Fruit fly (Drosophila melanogaster) whole organism, embryonic: ENCODE results near the gene CG9240.

Experiments used
- Abd-B ChIP-seq: fragments of 200-800 bp; sonication (Bioruptor generic); optimal IDR thresholded peaks from 2 replicates; lab custom pipeline; 2018; ENCODE audit warnings: missing biosample characterization, mild to moderate bottlenecking, missing genetic modification characterization, moderate library complexity
- CG10267 ChIP-seq: fragments of 200-800 bp; sonication (Bioruptor generic); optimal IDR thresholded peaks from 2 replicates; lab custom pipeline; 2018; ENCODE audit warnings: missing biosample characterization, mild to moderate bottlenecking, missing genetic modification characterization, moderate library complexity
- CG10431 ChIP-seq: fragments of 200-800 bp; sonication (Bioruptor generic); optimal IDR thresholded peaks from 3 replicates; lab custom pipeline; 2018; ENCODE audit warnings: missing biosample characterization, mild to moderate bottlenecking, missing genetic modification characterization
- CG11398 ChIP-seq: fragments of 200-800 bp; sonication (Bioruptor generic); optimal IDR thresholded peaks from 2 replicates; lab custom pipeline; 2016; ENCODE audit warnings: missing biosample characterization, missing genetic modification characterization
- CG14441 ChIP-seq: fragments of 200-800 bp; sonication (Bioruptor generic); IDR thresholded peaks from 2 replicates; pipeline ENCODE4 v1.3.6; 2022; ENCODE audit warnings: missing biosample characterization, missing genetic modification characterization
- CG14710 ChIP-seq: fragments of 200-800 bp; sonication (Bioruptor generic); optimal IDR thresholded peaks from 3 replicates; lab custom pipeline; 2019; ENCODE audit warnings: missing biosample characterization, mild to moderate bottlenecking, missing genetic modification characterization, moderate library complexity
- CG15601 ChIP-seq: fragments of 200-800 bp; sonication (Bioruptor generic); optimal IDR thresholded peaks from 3 replicates; lab custom pipeline; 2019; ENCODE audit warnings: missing biosample characterization, mild to moderate bottlenecking, missing genetic modification characterization, moderate library complexity
- CG1603 ChIP-seq: fragments of 200-800 bp; sonication (Bioruptor generic); optimal IDR thresholded peaks from 2 replicates; lab custom pipeline; 2019; ENCODE audit warnings: missing biosample characterization, mild to moderate bottlenecking, missing genetic modification characterization, moderate library complexity
- CG16813 ChIP-seq: fragments of 200-800 bp; sonication (Bioruptor generic); IDR thresholded peaks from 3 replicates; pipeline ENCODE4 v1.3.6; 2022; ENCODE audit warnings: missing biosample characterization, missing genetic modification characterization; ENCODE audit not compliant: partially characterized antibody
- CG2712 ChIP-seq: fragments of 200-800 bp; optimal IDR thresholded peaks from 3 replicates; lab custom pipeline; 2019; ENCODE audit warnings: missing biosample characterization, mild to moderate bottlenecking, missing genetic modification characterization, moderate library complexity
- CG33213 ChIP-seq: fragments of 200-800 bp; sonication (Bioruptor generic); optimal IDR thresholded peaks from 3 replicates; lab custom pipeline; 2016; ENCODE audit warnings: missing biosample characterization, missing genetic modification characterization
- CG3995 ChIP-seq: fragments of 200-800 bp; sonication (Bioruptor generic); optimal IDR thresholded peaks from 3 replicates; lab custom pipeline; 2016; ENCODE audit warnings: missing biosample characterization, missing genetic modification characterization
- CG4360 ChIP-seq: fragments of 200-800 bp; sonication (Bioruptor generic); IDR thresholded peaks from 2 replicates; pipeline ENCODE4 v1.3.6; 2022; ENCODE audit warnings: missing biosample characterization, missing genetic modification characterization
- CG5180 ChIP-seq: fragments of 200-800 bp; sonication (Bioruptor generic); optimal IDR thresholded peaks from 3 replicates; lab custom pipeline; 2017; ENCODE audit warnings: missing biosample characterization, missing genetic modification characterization, mild to moderate bottlenecking, moderate library complexity, missing genetic modification reagents
- CG6813 ChIP-seq: fragments of 200-800 bp; sonication (Bioruptor generic); optimal IDR thresholded peaks from 2 replicates; lab custom pipeline; 2017; ENCODE audit warnings: missing biosample characterization, missing genetic modification characterization, mild to moderate bottlenecking, moderate library complexity, missing genetic modification reagents
- CG7963 ChIP-seq: fragments of 200-800 bp; sonication (Bioruptor generic); IDR thresholded peaks from 3 replicates; pipeline ENCODE4 v1.3.6; 2022; ENCODE audit warnings: missing biosample characterization, missing genetic modification characterization; ENCODE audit not compliant: partially characterized antibody
- CG8924 ChIP-seq: fragments of 200-800 bp; optimal IDR thresholded peaks from 3 replicates; lab custom pipeline; 2019; ENCODE audit warnings: missing biosample characterization, mild to moderate bottlenecking, missing genetic modification characterization, moderate library complexity
- CG9797 ChIP-seq: fragments of 200-800 bp; sonication (Bioruptor generic); optimal IDR thresholded peaks from 3 replicates; lab custom pipeline; 2018; ENCODE audit warnings: missing biosample characterization, mild to moderate bottlenecking, missing genetic modification characterization
- D ChIP-seq, 2 experiments: fragments of 200-800 bp in 1 of 2; fragments of >200 bp in 1 of 2; sonication (Bioruptor generic) in 1 of 2; optimal IDR thresholded peaks; 2 replicates in 1 of 2; 3 replicates in 1 of 2; lab custom pipeline; 2017; ENCODE audit warnings: mild to moderate bottlenecking in 1 of 2, missing biosample characterization in 1 of 2, missing genetic modification characterization in 1 of 2, missing genetic modification reagents in 1 of 2
- Doc2 ChIP-seq: fragments of 200-800 bp; sonication (Bioruptor generic); IDR thresholded peaks from 2 replicates; pipeline ENCODE4 v1.3.6; 2022; ENCODE audit warnings: missing biosample characterization, missing genetic modification characterization
- Fer2 ChIP-seq: fragments of 200-800 bp; sonication (Bioruptor generic); optimal IDR thresholded peaks from 2 replicates; lab custom pipeline; 2018; ENCODE audit warnings: missing biosample characterization, mild to moderate bottlenecking, missing genetic modification characterization, moderate library complexity
- H2.0 ChIP-seq: fragments of 200-800 bp; sonication (Bioruptor generic); IDR thresholded peaks from 2 replicates; pipeline ENCODE4 v1.3.6; 2022; ENCODE audit warnings: missing biosample characterization, missing genetic modification characterization
- HLH54F ChIP-seq: fragments of 200-800 bp; sonication (Bioruptor generic); optimal IDR thresholded peaks from 3 replicates; lab custom pipeline; 2016; ENCODE audit warnings: missing biosample characterization, missing genetic modification characterization
- Hsf ChIP-seq: fragments of 200-800 bp; sonication (Bioruptor generic); optimal IDR thresholded peaks from 3 replicates; lab custom pipeline; 2016; ENCODE audit warnings: missing biosample characterization, missing genetic modification characterization
- Med ChIP-seq: fragments of 200-800 bp; sonication (Bioruptor generic); peaks from one replicate; lab custom pipeline; 2016; ENCODE audit warnings: missing biosample characterization, missing genetic modification characterization, mild to moderate bottlenecking, inconsistent platforms, moderate library complexity
- Mrtf ChIP-seq: fragments of 200-800 bp; sonication (Bioruptor generic); IDR thresholded peaks from 3 replicates; pipeline ENCODE4 v1.3.6; 2022; ENCODE audit warnings: missing biosample characterization, missing genetic modification characterization
- Nf-YA ChIP-seq: fragments of 200-800 bp; sonication (Bioruptor generic); IDR thresholded peaks from 2 replicates; pipeline ENCODE4 v1.3.6; 2022; ENCODE audit warnings: missing biosample characterization, missing genetic modification characterization
- Nf-YB ChIP-seq: fragments of 200-800 bp; sonication (Bioruptor generic); optimal IDR thresholded peaks from 3 replicates; lab custom pipeline; 2019; ENCODE audit warnings: missing biosample characterization, mild to moderate bottlenecking, missing genetic modification characterization, moderate library complexity
- Sry-β ChIP-seq: fragments of 200-800 bp; sonication (Bioruptor generic); optimal IDR thresholded peaks from 2 replicates; lab custom pipeline; 2018; ENCODE audit warnings: missing biosample characterization, mild to moderate bottlenecking, missing genetic modification characterization, moderate library complexity
- Stat92E ChIP-seq, 3 experiments: fragments of >200 bp in 2 of 3; fragments of 200-800 bp in 1 of 3; sonication (Bioruptor generic) in 1 of 3; optimal IDR thresholded peaks; 2 replicates each; lab custom pipeline; 2017 to 2019; ENCODE audit warnings: missing biosample characterization in 3 of 3, missing genetic modification characterization in 3 of 3, mild to moderate bottlenecking in 1 of 3, moderate library complexity in 1 of 3
- YL-1 ChIP-seq: fragments of 200-800 bp; sonication (Bioruptor generic); optimal IDR thresholded peaks from 3 replicates; lab custom pipeline; 2017; ENCODE audit warnings: missing biosample characterization, mild to moderate bottlenecking, missing genetic modification characterization
- ab ChIP-seq: fragments of 200-800 bp; sonication (Bioruptor generic); optimal IDR thresholded peaks from 2 replicates; lab custom pipeline; 2016; ENCODE audit warnings: missing biosample characterization, missing genetic modification characterization
- ac ChIP-seq: fragments of 200-800 bp; sonication (Bioruptor generic); optimal IDR thresholded peaks from 3 replicates; lab custom pipeline; 2017; ENCODE audit warnings: missing biosample characterization, mild to moderate bottlenecking, missing genetic modification characterization
- cg ChIP-seq: fragments of 200-800 bp; sonication (Bioruptor generic); optimal IDR thresholded peaks from 3 replicates; lab custom pipeline; 2019; ENCODE audit warnings: missing biosample characterization, mild to moderate bottlenecking, missing genetic modification characterization, moderate library complexity
- chinmo ChIP-seq: fragments of 200-800 bp; sonication (Bioruptor generic); IDR thresholded peaks from 4 replicates; pipeline ENCODE4 v1.3.6; 2022; ENCODE audit warnings: missing biosample characterization, missing genetic modification characterization; ENCODE audit not compliant: partially characterized antibody
- dati ChIP-seq: fragments of 200-800 bp; sonication (Bioruptor generic); IDR thresholded peaks from 2 replicates; pipeline ENCODE4 v1.3.6; 2022; ENCODE audit warnings: missing biosample characterization, missing genetic modification characterization
- dpn ChIP-seq, 2 experiments: fragments of 200-800 bp; sonication (Bioruptor generic); optimal IDR thresholded peaks; 3 replicates each; lab custom pipeline; 2016; ENCODE audit warnings: missing biosample characterization in 2 of 2, missing genetic modification characterization in 2 of 2
- fd3F ChIP-seq: fragments of 200-800 bp; sonication (Bioruptor generic); optimal IDR thresholded peaks from 2 replicates; lab custom pipeline; 2018; ENCODE audit warnings: missing biosample characterization, mild to moderate bottlenecking, missing genetic modification characterization, moderate library complexity
- grau ChIP-seq: fragments of 200-800 bp; optimal IDR thresholded peaks from 3 replicates; lab custom pipeline; 2019; ENCODE audit warnings: missing biosample characterization, mild to moderate bottlenecking, missing genetic modification characterization, moderate library complexity
- kni ChIP-seq: fragments of 200-800 bp; sonication (Bioruptor generic); optimal IDR thresholded peaks from 3 replicates; lab custom pipeline; 2017; ENCODE audit warnings: mild to moderate bottlenecking, missing biosample characterization, missing genetic modification reagents, missing genetic modification characterization
- maf-S ChIP-seq: fragments of 200-800 bp; sonication (Bioruptor generic); optimal IDR thresholded peaks from 2 replicates; lab custom pipeline; 2016; ENCODE audit warnings: missing biosample characterization, missing genetic modification characterization
- pfk ChIP-seq: fragments of 200-800 bp; sonication (Bioruptor generic); optimal IDR thresholded peaks from 2 replicates; lab custom pipeline; 2018; ENCODE audit warnings: missing biosample characterization, mild to moderate bottlenecking, missing genetic modification characterization, moderate library complexity
- pho ChIP-seq: fragments of 200-800 bp; sonication (Bioruptor generic); optimal IDR thresholded peaks from 2 replicates; lab custom pipeline; 2016; ENCODE audit warnings: missing biosample characterization, missing genetic modification characterization
- pzg ChIP-seq: fragments of 200-800 bp; sonication (Bioruptor generic); optimal IDR thresholded peaks from 3 replicates; lab custom pipeline; 2018; ENCODE audit warnings: missing biosample characterization, mild to moderate bottlenecking, missing genetic modification characterization, moderate library complexity
- row ChIP-seq: fragments of 200-800 bp; sonication (Bioruptor generic); IDR thresholded peaks from 3 replicates; pipeline ENCODE4 v1.3.6; 2022; ENCODE audit warnings: missing biosample characterization, missing genetic modification characterization
- salm ChIP-seq: fragments of 200-800 bp; sonication (Bioruptor generic); optimal IDR thresholded peaks from 2 replicates; lab custom pipeline; 2018; ENCODE audit warnings: missing biosample characterization, mild to moderate bottlenecking, missing genetic modification characterization
- stwl ChIP-seq: fragments of 200-800 bp; sonication (Bioruptor generic); optimal IDR thresholded peaks from 3 replicates; lab custom pipeline; 2018; ENCODE audit warnings: missing biosample characterization, mild to moderate bottlenecking, missing genetic modification characterization, moderate library complexity
- tna ChIP-seq: fragments of 200-800 bp; sonication (Bioruptor generic); IDR thresholded peaks from 2 replicates; pipeline ENCODE4 v1.3.6; 2022; ENCODE audit warnings: missing biosample characterization, missing genetic modification characterization; ENCODE audit not compliant: partially characterized antibody
- zfh2 ChIP-seq: fragments of 200-800 bp; sonication (Bioruptor generic); optimal IDR thresholded peaks from 2 replicates; lab custom pipeline; 2016; ENCODE audit warnings: missing biosample characterization, missing genetic modification characterization

CG9240 gene

dm6 chrX:15712409-15712808 is 11.3 kb upstream of the CG9240 start, which contains the start of gene HUWE1 (continued):
- TF ChIP-seq D (optimal IDR thresholded peaks at IDR 0.05; lab: Kevin White, UChicago) (no peak), D (GFP tag; optimal IDR thresholded peaks at IDR 0.05; lab: Kevin White, UChicago) (no peak), Nf-YA (GFP tag; lab: Robert Waterston, UW) (no peak), CG4360 (GFP tag; lab: Robert Waterston, UW) (peak; percentile 45; the same call in 1 of the 2 replicates), H2.0 (GFP tag; lab: Robert Waterston, UW) (no peak), CG3995 (peak; percentile 98), kni (GFP tag; lab: Kevin White, UChicago) (no peak), CG2712 (tag; lab: Kevin White, UChicago) (peak; percentile 75), Abd-B (peak; percentile 34), Stat92E (GFP tag; optimal IDR thresholded peaks at IDR 0.05; lab: Kevin White, UChicago) (peak in 1 of 3 experiments; percentile 1), CG8924 (tag; lab: Kevin White, UChicago) (peak; percentile 61), Med (GFP tag; lab: Kevin White, UChicago) (peak; percentile 87), salm (tag; lab: Kevin White, UChicago) (peak; percentile 2), CG6813 (GFP tag; lab: Kevin White, UChicago) (no peak), chinmo (GFP tag; lab: Robert Waterston, UW) (peak; percentile 88; the same call in 3 of the 4 replicates), CG9797 (GFP tag; lab: Kevin White, UChicago) (peak; percentile 66), Sry-β (no peak), pho (GFP tag; lab: Kevin White, UChicago) (peak; percentile 19), Hsf (GFP tag; lab: Kevin White, UChicago) (no peak), dpn (GFP tag; optimal IDR thresholded peaks at IDR 0.05; lab: Kevin White, UChicago) (peak in 1 of 2 experiments; percentile 4), Doc2 (GFP tag; lab: Robert Waterston, UW) (no peak), zfh2 (GFP tag; lab: Kevin White, UChicago) (peak; percentile 38), dati (GFP tag; lab: Robert Waterston, UW) (no peak), Fer2 (no peak), CG11398 (GFP tag; lab: Kevin White, UChicago) (no peak), maf-S (GFP tag; lab: Kevin White, UChicago) (no peak), CG14710 (tag; lab: Kevin White, UChicago) (peak; percentile 93), CG33213 (GFP tag; lab: Kevin White, UChicago) (peak; percentile 48), CG16813 (GFP tag; lab: Robert Waterston, UW) (peak; percentile 83), CG5180 (GFP tag; lab: Kevin White, UChicago) (no peak), pzg (GFP tag; lab: Kevin White, UChicago) (peak; percentile 92), HLH54F (GFP tag; lab: Kevin White, UChicago) (peak; percentile 34), CG10267 (tag; lab: Kevin White, UChicago) (peak; percentile 94), cg (no peak), row (GFP tag; lab: Robert Waterston, UW) (peak; percentile 71), CG15601 (tag; lab: Kevin White, UChicago) (peak; percentile 69), CG7963 (GFP tag; lab: Robert Waterston, UW) (peak; percentile 79), grau (tag; lab: Kevin White, UChicago) (peak; percentile 19), CG1603 (tag; lab: Kevin White, UChicago) (no peak), YL-1 (GFP tag; lab: Kevin White, UChicago) (peak; percentile 17), tna (peak; percentile 64), CG14441 (GFP tag; lab: Robert Waterston, UW) (no peak), pfk (GFP tag; lab: Kevin White, UChicago) (no peak), Nf-YB (GFP tag; lab: Kevin White, UChicago) (no peak), stwl (peak; percentile 87), ac (GFP tag; lab: Kevin White, UChicago) (no peak), Mrtf (GFP tag; lab: Robert Waterston, UW) (no peak), CG10431 (GFP tag; lab: Kevin White, UChicago) (no peak), ab (GFP tag; lab: Kevin White, UChicago) (no peak), fd3F (GFP tag; lab: Kevin White, UChicago) (no peak)
